Worm (Caenorhabditis elegans) whole organism, young adult: Measurements from ENCODE around the gene T04C9.1.

Experiments used
- B0019.2 ChIP-seq: fragments of 200-800 bp; sonication (Bioruptor generic); conservative IDR thresholded peaks from 2 replicates; pipeline ENCODE4 v1.3.6; 2022; ENCODE audit warnings: missing genetic modification reagents, missing genetic modification characterization, missing compliant biosample characterization
- C17E4.6 ChIP-seq: fragments of 200-800 bp; sonication (Bioruptor generic); IDR thresholded peaks from 2 replicates; pipeline ENCODE4 v1.3.6; 2022; ENCODE audit warnings: missing genetic modification reagents, missing genetic modification characterization, missing compliant biosample characterization
- F39B2.1 ChIP-seq: fragments of 200-800 bp; sonication (Bioruptor generic); IDR thresholded peaks from 2 replicates; pipeline ENCODE4 v1.3.6; 2022; ENCODE audit warnings: missing genetic modification reagents, missing genetic modification characterization, missing compliant biosample characterization
- F57A8.1 ChIP-seq: fragments of 200-800 bp; sonication (Bioruptor generic); optimal IDR thresholded peaks from 2 replicates; lab custom pipeline; 2018; ENCODE audit warnings: mild to moderate bottlenecking, missing genetic modification characterization, moderate library complexity, missing compliant biosample characterization
- T26A5.8 ChIP-seq: sonication (generic microtip); optimal IDR thresholded peaks from 2 replicates; lab custom pipeline; 2016; ENCODE audit warnings: missing genetic modification characterization, missing compliant biosample characterization
- Y53F4B.3 ChIP-seq: fragments of 200-800 bp; sonication (Bioruptor generic); IDR thresholded peaks from 2 replicates; pipeline ENCODE4 v1.3.6; 2022; ENCODE audit warnings: missing genetic modification reagents, missing genetic modification characterization, missing compliant biosample characterization
- Y53G8AR.9 ChIP-seq: fragments of 200-800 bp; sonication (Bioruptor generic); conservative IDR thresholded peaks from 2 replicates; pipeline ENCODE4 v1.3.6; 2022; ENCODE audit warnings: missing genetic modification reagents, missing genetic modification characterization, missing compliant biosample characterization
- Y56A3A.18 ChIP-seq: fragments of 200-800 bp; sonication (Bioruptor generic); IDR thresholded peaks from 2 replicates; pipeline ENCODE4 v1.3.6; 2022; ENCODE audit warnings: missing genetic modification reagents, missing genetic modification characterization, missing compliant biosample characterization
- Y79H2A.3 ChIP-seq: fragments of 200-800 bp; sonication (Bioruptor generic); conservative IDR thresholded peaks from 2 replicates; pipeline ENCODE4 v1.3.6; 2022; ENCODE audit warnings: missing genetic modification reagents, missing genetic modification characterization, missing compliant biosample characterization
- ZK185.1 ChIP-seq: sonication (generic microtip); optimal IDR thresholded peaks from 2 replicates; lab custom pipeline; 2016; ENCODE audit warnings: mild to moderate bottlenecking, missing genetic modification characterization, missing compliant biosample characterization; ENCODE audit not compliant: poor library complexity, severe bottlenecking
- ama-1 ChIP-seq, 3 experiments: fragments of 150-350 bp in 1 of 3; sonication (generic microtip) in 2 of 3; optimal IDR thresholded peaks; 2 replicates each; lab custom pipeline; 2014 to 2018; ENCODE audit warnings: missing biosample characterization in 2 of 3, missing genetic modification characterization in 2 of 3, missing genetic modification reagents in 2 of 3
- attf-6 ChIP-seq: fragments of 200-800 bp; sonication (Bioruptor generic); IDR thresholded peaks from 2 replicates; pipeline ENCODE4 v1.3.6; 2022; ENCODE audit warnings: missing genetic modification reagents, missing genetic modification characterization, missing compliant biosample characterization
- bed-1 ChIP-seq: fragments of 200-800 bp; sonication (Bioruptor generic); IDR thresholded peaks from 2 replicates; pipeline ENCODE4 v1.3.6; 2022; ENCODE audit warnings: missing genetic modification reagents, missing genetic modification characterization, missing compliant biosample characterization
- ccch-3 ChIP-seq: fragments of 200-800 bp; sonication (Bioruptor generic); optimal IDR thresholded peaks from 2 replicates; lab custom pipeline; 2018; ENCODE audit warnings: mild to moderate bottlenecking, missing genetic modification characterization, missing compliant biosample characterization
- cebp-1 ChIP-seq, 2 experiments: fragments of 200-800 bp in 1 of 2; sonication (Bioruptor generic) in 1 of 2; sonication (generic microtip) in 1 of 2; IDR thresholded peaks in 1 of 2; optimal IDR thresholded peaks in 1 of 2; 2 replicates each; pipeline versions ENCODE4 v1.3.6 to Lab custom; 2017 to 2022; ENCODE audit warnings: missing compliant biosample characterization in 2 of 2, missing genetic modification characterization in 2 of 2, mild to moderate bottlenecking in 1 of 2, missing genetic modification reagents in 1 of 2, moderate library complexity in 1 of 2
- ceh-27 ChIP-seq: fragments of 200-800 bp; sonication (Bioruptor generic); optimal IDR thresholded peaks from 2 replicates; lab custom pipeline; 2018; ENCODE audit warnings: mild to moderate bottlenecking, missing genetic modification characterization, moderate library complexity, missing compliant biosample characterization
- ceh-40 ChIP-seq: fragments of 200-800 bp; sonication (Bioruptor generic); IDR thresholded peaks from 2 replicates; pipeline ENCODE4 v1.3.6; 2022; ENCODE audit warnings: missing genetic modification characterization, missing compliant biosample characterization
- ceh-79 ChIP-seq: sonication (generic microtip); optimal IDR thresholded peaks from 2 replicates; lab custom pipeline; 2017; ENCODE audit warnings: mild to moderate bottlenecking, missing genetic modification characterization, missing compliant biosample characterization
- efl-1 ChIP-seq: fragments of 150-350 bp; optimal IDR thresholded peaks from 2 replicates; lab custom pipeline; 2014; ENCODE audit warnings: missing biosample characterization, missing genetic modification reagents, missing genetic modification characterization
- egl-18 ChIP-seq: fragments of 200-800 bp; sonication (Bioruptor generic); IDR thresholded peaks from 2 replicates; pipeline ENCODE4 v1.3.6; 2022; ENCODE audit warnings: missing genetic modification reagents, missing genetic modification characterization, missing compliant biosample characterization
- egl-44 ChIP-seq: fragments of 200-800 bp; sonication (Bioruptor generic); IDR thresholded peaks from 2 replicates; pipeline ENCODE4 v1.3.6; 2022; ENCODE audit warnings: missing genetic modification reagents, missing genetic modification characterization, missing compliant biosample characterization
- fkh-3 ChIP-seq: sonication (generic microtip); optimal IDR thresholded peaks from 2 replicates; lab custom pipeline; 2016; ENCODE audit warnings: mild to moderate bottlenecking, missing genetic modification characterization, missing compliant biosample characterization
- gei-17 ChIP-seq: fragments of 200-800 bp; sonication (Bioruptor generic); optimal IDR thresholded peaks from 2 replicates; lab custom pipeline; 2018; ENCODE audit warnings: mild to moderate bottlenecking, missing genetic modification characterization, missing compliant biosample characterization
- lag-1 ChIP-seq: fragments of 200-800 bp; sonication (Bioruptor generic); IDR thresholded peaks from 2 replicates; pipeline ENCODE4 v1.3.6; 2022; ENCODE audit warnings: missing genetic modification reagents, missing genetic modification characterization, missing compliant biosample characterization
- let-526 ChIP-seq: fragments of 200-800 bp; sonication (Bioruptor generic); IDR thresholded peaks from 2 replicates; pipeline ENCODE4 v1.3.6; 2022; ENCODE audit warnings: missing genetic modification reagents, missing genetic modification characterization, missing compliant biosample characterization
- lin-40 ChIP-seq: sonication (generic microtip); optimal IDR thresholded peaks from 2 replicates; lab custom pipeline; 2016; ENCODE audit warnings: missing genetic modification characterization, mild to moderate bottlenecking, missing compliant biosample characterization, missing genotype, missing genetic modification reagents
- lir-1 ChIP-seq: fragments of 200-800 bp; sonication (Bioruptor generic); conservative IDR thresholded peaks from 2 replicates; pipeline ENCODE4 v1.3.6; 2022; ENCODE audit warnings: missing genetic modification reagents, missing genetic modification characterization, missing compliant biosample characterization
- lsy-27 ChIP-seq: sonication (generic microtip); optimal IDR thresholded peaks from 2 replicates; lab custom pipeline; 2017; ENCODE audit warnings: missing genetic modification characterization, mild to moderate bottlenecking, missing compliant biosample characterization, antibody characterized with exemption, missing genotype, borderline replicate concordance; ENCODE audit not compliant: insufficient read depth
- madf-3 ChIP-seq: fragments of 200-800 bp; sonication (Bioruptor generic); IDR thresholded peaks from 2 replicates; pipeline ENCODE4 v1.3.6; 2022; ENCODE audit warnings: missing genetic modification reagents, missing genetic modification characterization, missing compliant biosample characterization
- madf-6 ChIP-seq: fragments of 200-800 bp; sonication (Bioruptor generic); IDR thresholded peaks from 2 replicates; pipeline ENCODE4 v1.3.6; 2022; ENCODE audit warnings: missing genetic modification reagents, missing genetic modification characterization, missing compliant biosample characterization
- mel-28 ChIP-seq: sonication (generic microtip); optimal IDR thresholded peaks from 2 replicates; lab custom pipeline; 2016; ENCODE audit warnings: borderline replicate concordance, mild to moderate bottlenecking, missing genetic modification characterization, missing compliant biosample characterization
- mxl-1 ChIP-seq: sonication (generic microtip); optimal IDR thresholded peaks from 2 replicates; lab custom pipeline; 2016; ENCODE audit warnings: missing genetic modification characterization, missing compliant biosample characterization
- nfya-1 ChIP-seq: sonication (generic microtip); optimal IDR thresholded peaks from 2 replicates; lab custom pipeline; 2017; ENCODE audit warnings: antibody characterized with exemption, missing compliant biosample characterization, missing genetic modification characterization, borderline replicate concordance; ENCODE audit not compliant: insufficient read depth
- nfyb-1 ChIP-seq: fragments of 200-800 bp; sonication (Bioruptor generic); IDR thresholded peaks from 2 replicates; pipeline ENCODE4 v1.3.6; 2022; ENCODE audit warnings: missing genetic modification reagents, missing genetic modification characterization, missing compliant biosample characterization
- nhr-27 ChIP-seq: fragments of 200-800 bp; sonication (Bioruptor generic); optimal IDR thresholded peaks from 2 replicates; lab custom pipeline; 2018; ENCODE audit warnings: mild to moderate bottlenecking, missing genetic modification characterization, moderate library complexity, missing compliant biosample characterization
- nhr-80 ChIP-seq: sonication (generic microtip); optimal IDR thresholded peaks from 2 replicates; lab custom pipeline; 2016; ENCODE audit warnings: missing genetic modification characterization, missing compliant biosample characterization
- pbrm-1 ChIP-seq: fragments of 200-800 bp; sonication (Bioruptor generic); IDR thresholded peaks from 2 replicates; pipeline ENCODE4 v1.3.6; 2022; ENCODE audit warnings: missing genetic modification reagents, missing genetic modification characterization, missing compliant biosample characterization
- rcor-1 ChIP-seq: fragments of 200-800 bp; sonication (Bioruptor generic); IDR thresholded peaks from 2 replicates; pipeline ENCODE4 v1.3.6; 2022; ENCODE audit warnings: missing genetic modification reagents, missing genetic modification characterization, missing compliant biosample characterization
- somi-1 ChIP-seq: fragments of 200-800 bp; sonication (Bioruptor generic); optimal IDR thresholded peaks from 2 replicates; lab custom pipeline; 2018; ENCODE audit warnings: mild to moderate bottlenecking, missing genetic modification characterization, missing compliant biosample characterization
- tbx-9 ChIP-seq: sonication (generic microtip); optimal IDR thresholded peaks from 2 replicates; lab custom pipeline; 2016; ENCODE audit warnings: borderline replicate concordance, missing genetic modification characterization, inconsistent platforms, missing compliant biosample characterization
- unc-62 ChIP-seq: fragments of 150-350 bp; optimal IDR thresholded peaks from 2 replicates; lab custom pipeline; 2014; ENCODE audit warnings: missing biosample characterization, missing genetic modification reagents, missing genetic modification characterization
- zim-3 ChIP-seq: sonication (generic microtip); optimal IDR thresholded peaks from 2 replicates; lab custom pipeline; 2017; ENCODE audit warnings: mild to moderate bottlenecking, missing genetic modification characterization, moderate library complexity, missing compliant biosample characterization
- ztf-25 ChIP-seq: fragments of 200-800 bp; sonication (Bioruptor generic); IDR thresholded peaks from 2 replicates; pipeline ENCODE4 v1.3.6; 2022; ENCODE audit warnings: missing genetic modification reagents, missing genetic modification characterization, missing compliant biosample characterization
- ztf-26 ChIP-seq: sonication (generic microtip); optimal IDR thresholded peaks from 2 replicates; lab custom pipeline; 2017; ENCODE audit warnings: missing genetic modification characterization, missing compliant biosample characterization
- ztf-6 ChIP-seq: fragments of 200-800 bp; sonication (Bioruptor generic); IDR thresholded peaks from 2 replicates; pipeline ENCODE4 v1.3.6; 2022; ENCODE audit warnings: missing genetic modification reagents, missing genetic modification characterization, missing compliant biosample characterization

The T04C9.1 gene

ce11 chrIII:5943368-5944180, 49.4 kb upstream of the T04C9.1 start (continued):
- TF ChIP-seq cebp-1 (GFP tag; IDR thresholded peaks at IDR 0.05; lab: Robert Waterston, UW) = no peak; the same call in 1 of the 2 replicates
- TF ChIP-seq cebp-1 (tag; optimal IDR thresholded peaks at IDR 0.05; lab: Kevin White, UChicago) = peak; percentile 86
- 0 out of 2 replicates have a peak, but pooled peaks have one; percentile 31 for TF ChIP-seq C17E4.6
- no peak for TF ChIP-seq nfya-1 (tag; lab: Kevin White, UChicago)
- TF ChIP-seq rcor-1 (GFP tag; lab: Robert Waterston, UW) = peak; percentile 73
- no peak for TF ChIP-seq ztf-6 (GFP tag; lab: Robert Waterston, UW)
- no peak for TF ChIP-seq ztf-25 (GFP tag; lab: Robert Waterston, UW)
- peak; percentile 56 for TF ChIP-seq T26A5.8 (tag; lab: Kevin White, UChicago)
- TF ChIP-seq mxl-1 (tag; lab: Kevin White, UChicago) = peak; percentile 49
- 0 out of 2 replicates have a peak, but pooled peaks have one; percentile 4 for TF ChIP-seq F39B2.1 (GFP tag; lab: Robert Waterston, UW)
- TF ChIP-seq nhr-80 (tag; lab: Kevin White, UChicago) = peak; percentile 17
- TF ChIP-seq fkh-3 (tag; lab: Kevin White, UChicago) = peak; percentile 3
- peak; percentile 90 for TF ChIP-seq Y53G8AR.9
- TF ChIP-seq ceh-40 (GFP tag; lab: Robert Waterston, UW) = no peak
- peak; percentile 50 for TF ChIP-seq ceh-27
- peak; percentile 86 for TF ChIP-seq nfyb-1 (GFP tag; lab: Robert Waterston, UW)
- peak; percentile 30 for TF ChIP-seq somi-1 (GFP tag; lab: Kevin White, UChicago)
- peak; percentile 33; the same call in 1 of the 2 replicates for TF ChIP-seq Y53F4B.3 (GFP tag; lab: Robert Waterston, UW)
- TF ChIP-seq pbrm-1 (GFP tag; lab: Robert Waterston, UW) = peak; percentile 15
- TF ChIP-seq Y79H2A.3 (GFP tag; lab: Robert Waterston, UW) = peak; percentile 92; the same call in 1 of the 2 replicates
- peak; percentile 41 for TF ChIP-seq gei-17
- peak; percentile 69 for TF ChIP-seq mel-28 (tag; lab: Kevin White, UChicago)
- no peak for TF ChIP-seq lsy-27 (tag; lab: Kevin White, UChicago)
- TF ChIP-seq unc-62 (GFP tag; lab: Kevin White, UChicago) = no peak
- TF ChIP-seq ZK185.1 (tag; lab: Kevin White, UChicago) = peak; percentile 75
- TF ChIP-seq ccch-3 (GFP tag; lab: Kevin White, UChicago) = no peak
- TF ChIP-seq egl-44 (GFP tag; lab: Robert Waterston, UW) = peak; percentile 66
- TF ChIP-seq lin-40 (tag; lab: Kevin White, UChicago) = peak; percentile 68
- TF ChIP-seq attf-6 (GFP tag; lab: Robert Waterston, UW) = peak; percentile 55; the same call in 1 of the 2 replicates
- no peak for TF ChIP-seq B0019.2 (GFP tag; lab: Robert Waterston, UW)
- peak; percentile 85 for TF ChIP-seq madf-3 (GFP tag; lab: Robert Waterston, UW)
- TF ChIP-seq bed-1 (GFP tag; lab: Robert Waterston, UW) = no peak
- no peak for TF ChIP-seq ceh-79 (tag; lab: Kevin White, UChicago)
- TF ChIP-seq efl-1 = no peak
- TF ChIP-seq nhr-27 (tag; lab: Kevin White, UChicago) = no peak
- peak; percentile 71 for TF ChIP-seq madf-6 (GFP tag; lab: Robert Waterston, UW)
- no peak for TF ChIP-seq let-526 (GFP tag; lab: Robert Waterston, UW)
- no peak for TF ChIP-seq egl-18
- peak; percentile 21 for TF ChIP-seq ztf-26 (tag; lab: Kevin White, UChicago)
- TF ChIP-seq zim-3 (tag; lab: Kevin White, UChicago) = peak; percentile 27
- peak; percentile 81 for TF ChIP-seq Y56A3A.18 (GFP tag; lab: Robert Waterston, UW)
- TF ChIP-seq F57A8.1 (GFP tag; lab: Kevin White, UChicago) = no peak
- peak; percentile 91 for TF ChIP-seq ama-1 (optimal IDR thresholded peaks at IDR 0.05; lab: Kevin White, UChicago)
- peak; percentile 78 to 91 for TF ChIP-seq ama-1 (GFP tag; optimal IDR thresholded peaks at IDR 0.05; lab: Kevin White, UChicago)
- no peak for TF ChIP-seq lag-1 (GFP tag; lab: Robert Waterston, UW)
- TF ChIP-seq tbx-9 (tag; lab: Kevin White, UChicago) = no peak
- no peak for TF ChIP-seq lir-1
